Fruit fly (Drosophila melanogaster) whole organism, embryonic: ENCODE measurements around the gene Oatp33Eb.

Experiments
- Adf1 ChIP-seq: fragments of 200-800 bp; sonication (Bioruptor generic); IDR thresholded peaks from 2 replicates; pipeline ENCODE4 v1.3.6; 2022; ENCODE audit warnings: missing biosample characterization, missing genetic modification characterization
- Atf6 ChIP-seq: fragments of 200-800 bp; sonication (Bioruptor generic); IDR thresholded peaks from 2 replicates; pipeline ENCODE4 v1.3.6; 2022; ENCODE audit warnings: missing biosample characterization, missing genetic modification characterization
- Bgb ChIP-seq: fragments of 200-800 bp; sonication (Bioruptor generic); IDR thresholded peaks from 2 replicates; pipeline ENCODE4 v1.3.6; 2022; ENCODE audit warnings: missing biosample characterization, missing genetic modification characterization; ENCODE audit not compliant: partially characterized antibody
- CG10565 ChIP-seq: fragments of 200-800 bp; sonication (Bioruptor generic); optimal IDR thresholded peaks from 3 replicates; lab custom pipeline; 2016; ENCODE audit warnings: missing biosample characterization, mild to moderate bottlenecking, missing genetic modification characterization
- CG12236 ChIP-seq: fragments of 200-800 bp; sonication (Bioruptor generic); optimal IDR thresholded peaks from 2 replicates; lab custom pipeline; 2016; ENCODE audit warnings: missing biosample characterization, missing genetic modification characterization
- CG12299 ChIP-seq: fragments of 200-800 bp; sonication (Bioruptor generic); optimal IDR thresholded peaks from 2 replicates; lab custom pipeline; 2018; ENCODE audit warnings: missing biosample characterization, mild to moderate bottlenecking, missing genetic modification characterization
- CG13624 ChIP-seq: fragments of 200-800 bp; sonication (Bioruptor generic); optimal IDR thresholded peaks from 2 replicates; lab custom pipeline; 2016; ENCODE audit warnings: missing biosample characterization, missing genetic modification characterization
- CG15479 ChIP-seq: fragments of 200-800 bp; sonication (Bioruptor generic); optimal IDR thresholded peaks from 3 replicates; lab custom pipeline; 2019; ENCODE audit warnings: missing biosample characterization, mild to moderate bottlenecking, missing genetic modification characterization, moderate library complexity
- CG15601 ChIP-seq: fragments of 200-800 bp; sonication (Bioruptor generic); optimal IDR thresholded peaks from 3 replicates; lab custom pipeline; 2019; ENCODE audit warnings: missing biosample characterization, mild to moderate bottlenecking, missing genetic modification characterization, moderate library complexity
- CG17328 ChIP-seq: fragments of 200-800 bp; sonication (Bioruptor generic); IDR thresholded peaks from 2 replicates; pipeline ENCODE4 v1.3.6; 2022; ENCODE audit warnings: missing biosample characterization, missing genetic modification characterization
- CG17568 ChIP-seq: fragments of 200-800 bp; sonication (Bioruptor generic); optimal IDR thresholded peaks from 2 replicates; lab custom pipeline; 2018; ENCODE audit warnings: missing biosample characterization, mild to moderate bottlenecking, missing genetic modification characterization, moderate library complexity
- CG2199 ChIP-seq: fragments of 200-800 bp; sonication (Bioruptor generic); IDR thresholded peaks from 3 replicates; pipeline ENCODE4 v1.3.6; 2022; ENCODE audit warnings: missing biosample characterization, missing genetic modification characterization
- CG32532 ChIP-seq: fragments of 200-800 bp; sonication (Bioruptor generic); IDR thresholded peaks from 2 replicates; pipeline ENCODE4 v1.3.6; 2022; ENCODE audit warnings: missing biosample characterization, missing genetic modification characterization
- CG34224 ChIP-seq: fragments of 200-800 bp; sonication (Bioruptor generic); IDR thresholded peaks from 3 replicates; pipeline ENCODE4 v1.3.6; 2022; ENCODE audit warnings: missing biosample characterization, missing genetic modification characterization; ENCODE audit not compliant: partially characterized antibody
- CG5953 ChIP-seq: fragments of 200-800 bp; sonication (Bioruptor generic); IDR thresholded peaks from 2 replicates; pipeline ENCODE4 v1.3.6; 2022; ENCODE audit warnings: missing biosample characterization, missing genetic modification characterization
- CG8290 ChIP-seq, 3 experiments: fragments of 200-800 bp; sonication (Bioruptor generic); optimal IDR thresholded peaks; 2 replicates each; lab custom pipeline; 2016 to 2019; ENCODE audit warnings: missing biosample characterization in 3 of 3, missing genetic modification characterization in 3 of 3, mild to moderate bottlenecking in 2 of 3, moderate library complexity in 1 of 3
- CG8765 ChIP-seq: fragments of 200-800 bp; sonication (Bioruptor generic); IDR thresholded peaks from 2 replicates; pipeline ENCODE4 v1.3.6; 2022; ENCODE audit warnings: missing biosample characterization, missing genetic modification characterization
- CG9932 ChIP-seq: fragments of 200-800 bp; sonication (Bioruptor generic); IDR thresholded peaks from 2 replicates; pipeline ENCODE4 v1.3.6; 2022; ENCODE audit warnings: missing biosample characterization, missing genetic modification characterization
- Dbx ChIP-seq: fragments of 200-800 bp; sonication (Bioruptor generic); IDR thresholded peaks from 3 replicates; pipeline ENCODE4 v1.3.6; 2022; ENCODE audit warnings: missing biosample characterization, missing genetic modification characterization
- E2f2 ChIP-seq: fragments of 200-800 bp; sonication (Bioruptor generic); IDR thresholded peaks from 2 replicates; pipeline ENCODE4 v1.3.6; 2022; ENCODE audit warnings: missing biosample characterization, missing genetic modification characterization
- Hr78 ChIP-seq, 2 experiments: fragments of 200-800 bp in 1 of 2; fragments of >200 bp in 1 of 2; sonication (Bioruptor generic) in 1 of 2; optimal IDR thresholded peaks; 2 replicates each; lab custom pipeline; 2017 to 2019; ENCODE audit warnings: missing biosample characterization in 2 of 2, missing genetic modification characterization in 2 of 2, mild to moderate bottlenecking in 1 of 2, moderate library complexity in 1 of 2
- Med ChIP-seq: fragments of 200-800 bp; sonication (Bioruptor generic); peaks from one replicate; lab custom pipeline; 2016; ENCODE audit warnings: missing biosample characterization, missing genetic modification characterization, mild to moderate bottlenecking, inconsistent platforms, moderate library complexity
- Mrtf ChIP-seq: fragments of 200-800 bp; sonication (Bioruptor generic); IDR thresholded peaks from 3 replicates; pipeline ENCODE4 v1.3.6; 2022; ENCODE audit warnings: missing biosample characterization, missing genetic modification characterization
- Ravus ChIP-seq: fragments of 200-800 bp; sonication (Bioruptor generic); IDR thresholded peaks from 2 replicates; pipeline ENCODE4 v1.3.6; 2022; ENCODE audit warnings: missing biosample characterization, missing genetic modification characterization
- Trl ChIP-seq, 3 experiments: fragments of >200 bp in 2 of 3; fragments of 200-800 bp in 1 of 3; sonication (Bioruptor generic) in 1 of 3; optimal IDR thresholded peaks; 2 replicates in 1 of 3; 3 replicates in 2 of 3; lab custom pipeline; 2016 to 2017; ENCODE audit warnings: missing biosample characterization in 1 of 3, missing genetic modification characterization in 1 of 3
- al ChIP-seq: fragments of 200-800 bp; sonication (Bioruptor generic); IDR thresholded peaks from 2 replicates; pipeline ENCODE4 v1.3.6; 2022; ENCODE audit warnings: missing biosample characterization, missing genetic modification characterization
- bsh ChIP-seq, 2 experiments: fragments of 200-800 bp; sonication (Bioruptor generic); optimal IDR thresholded peaks; 2 replicates each; lab custom pipeline; 2017 to 2018; ENCODE audit warnings: mild to moderate bottlenecking in 2 of 2, missing biosample characterization in 2 of 2, missing genetic modification characterization in 2 of 2, moderate library complexity in 1 of 2
- cad ChIP-seq: fragments of >200 bp; optimal IDR thresholded peaks from 2 replicates; lab custom pipeline; 2017; ENCODE audit warnings: missing biosample characterization, missing genetic modification characterization
- chm ChIP-seq: fragments of 200-800 bp; sonication (Bioruptor generic); IDR thresholded peaks from 2 replicates; pipeline ENCODE4 v1.3.6; 2022; ENCODE audit warnings: missing biosample characterization, missing genetic modification characterization
- ci ChIP-seq: fragments of 200-800 bp; sonication (Bioruptor generic); IDR thresholded peaks from 3 replicates; pipeline ENCODE4 v1.3.6; 2022; ENCODE audit warnings: missing biosample characterization, missing genetic modification characterization
- crc ChIP-seq: fragments of 200-800 bp; sonication (Bioruptor generic); optimal IDR thresholded peaks from 2 replicates; lab custom pipeline; 2016; ENCODE audit warnings: missing biosample characterization, missing genetic modification characterization
- cwo ChIP-seq: fragments of 200-800 bp; sonication (Bioruptor generic); optimal IDR thresholded peaks from 3 replicates; lab custom pipeline; 2017; ENCODE audit warnings: missing biosample characterization, missing genetic modification characterization, mild to moderate bottlenecking, moderate library complexity, missing genetic modification reagents
- fu2 ChIP-seq: fragments of 200-800 bp; sonication (Bioruptor generic); optimal IDR thresholded peaks from 2 replicates; lab custom pipeline; 2016; ENCODE audit warnings: missing biosample characterization, missing genetic modification characterization
- grn ChIP-seq: fragments of 200-800 bp; sonication (Bioruptor generic); optimal IDR thresholded peaks from 3 replicates; lab custom pipeline; 2017; ENCODE audit warnings: missing biosample characterization, missing genetic modification characterization
- lbe ChIP-seq: fragments of 200-800 bp; sonication (Bioruptor generic); optimal IDR thresholded peaks from 2 replicates; lab custom pipeline; 2016; ENCODE audit warnings: missing biosample characterization, mild to moderate bottlenecking, missing genetic modification characterization
- lilli ChIP-seq: fragments of 200-800 bp; sonication (Bioruptor generic); optimal IDR thresholded peaks from 3 replicates; lab custom pipeline; 2016; ENCODE audit warnings: missing biosample characterization, missing genetic modification characterization
- peb ChIP-seq: fragments of 200-800 bp; sonication (Bioruptor generic); IDR thresholded peaks from 2 replicates; pipeline ENCODE4 v1.3.6; 2022; ENCODE audit warnings: missing biosample characterization, missing genetic modification characterization
- phol ChIP-seq: fragments of 200-800 bp; sonication (Bioruptor generic); optimal IDR thresholded peaks from 3 replicates; lab custom pipeline; 2018; ENCODE audit warnings: missing biosample characterization, mild to moderate bottlenecking, missing genetic modification characterization, moderate library complexity
- pros ChIP-seq: fragments of 200-800 bp; sonication (Bioruptor generic); optimal IDR thresholded peaks from 3 replicates; lab custom pipeline; 2019; ENCODE audit warnings: missing biosample characterization, mild to moderate bottlenecking, missing genetic modification characterization, moderate library complexity
- sqz ChIP-seq: fragments of 200-800 bp; sonication (Bioruptor generic); optimal IDR thresholded peaks from 3 replicates; lab custom pipeline; 2018; ENCODE audit warnings: missing biosample characterization, mild to moderate bottlenecking, missing genetic modification characterization
- unpg ChIP-seq: fragments of 200-800 bp; sonication (Bioruptor generic); optimal IDR thresholded peaks from 3 replicates; lab custom pipeline; 2018; ENCODE audit warnings: missing biosample characterization, mild to moderate bottlenecking, missing genetic modification characterization, moderate library complexity
- wdn ChIP-seq: fragments of 200-800 bp; sonication (Bioruptor generic); IDR thresholded peaks from 2 replicates; pipeline ENCODE4 v1.3.6; 2022; ENCODE audit warnings: missing biosample characterization, missing genetic modification characterization
- z ChIP-seq: fragments of 200-800 bp; sonication (Bioruptor generic); IDR thresholded peaks from 3 replicates; pipeline ENCODE4 v1.3.6; 2022; ENCODE audit warnings: missing biosample characterization, missing genetic modification characterization

Gene Oatp33Eb

DNA sequence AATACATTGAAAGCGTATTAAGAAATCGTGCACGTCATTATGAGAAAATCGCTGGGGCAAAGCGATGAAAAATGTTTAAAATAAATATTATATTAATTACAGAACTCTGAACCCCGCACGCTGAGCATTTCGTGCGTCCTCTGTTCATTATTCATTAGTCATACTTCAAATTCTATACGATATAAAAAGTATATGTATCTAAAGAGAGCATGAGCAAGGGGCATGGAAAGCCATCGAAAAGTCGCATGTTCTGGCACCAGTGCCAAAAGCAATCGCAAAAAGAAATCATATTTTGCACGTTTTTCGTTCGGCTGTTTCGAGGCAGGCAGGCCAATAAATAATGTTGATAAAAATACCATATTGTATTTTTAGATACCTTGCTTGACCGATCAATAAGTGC lies 10.9 kb downstream of the Oatp33Eb start:
- TF ChIP-seq Med (GFP tag; lab: Kevin White, UChicago) (peak; percentile 72), fu2 (GFP tag; lab: Kevin White, UChicago) (no peak), Hr78 (GFP tag; optimal IDR thresholded peaks at IDR 0.05; lab: Kevin White, UChicago) (no peak), CG17328 (GFP tag; lab: Robert Waterston, UW) (no peak), CG15601 (tag; lab: Kevin White, UChicago) (peak; percentile 20), CG12236 (no peak), cwo (GFP tag; lab: Kevin White, UChicago) (peak; percentile 34), Adf1 (GFP tag; lab: Robert Waterston, UW) (no peak), Ravus (GFP tag; lab: Robert Waterston, UW) (no peak), crc (GFP tag; lab: Kevin White, UChicago) (no peak)

DNA sequence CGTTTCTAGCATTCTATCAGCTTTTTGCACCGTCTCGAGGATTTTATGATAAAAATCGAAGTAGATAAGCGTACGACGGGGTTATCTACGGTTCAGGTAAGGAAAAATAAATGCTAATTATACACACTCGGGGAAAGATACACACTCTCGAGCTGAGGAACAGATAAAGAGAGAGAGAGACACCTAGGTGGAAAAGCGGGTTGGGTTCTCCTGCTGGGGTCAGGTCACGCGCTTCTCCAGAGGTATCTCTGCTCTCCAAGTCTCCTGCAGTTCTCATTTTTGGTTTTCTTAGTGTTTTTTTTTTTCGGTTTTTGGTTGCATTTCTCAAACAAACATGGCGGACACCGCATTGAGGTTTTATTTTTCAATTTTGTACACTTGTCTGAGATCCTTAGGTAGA lies 11.6 kb downstream of the Oatp33Eb start:
- TF ChIP-seq CG17568 (GFP tag; lab: Kevin White, UChicago): no peak
- 0 out of 2 replicates have a peak, but pooled peaks have one; percentile 20 for TF ChIP-seq al (GFP tag; lab: Robert Waterston, UW)
- peak; percentile 2 for TF ChIP-seq grn
- peak; percentile 12 for TF ChIP-seq CG13624 (GFP tag; lab: Kevin White, UChicago)
- TF ChIP-seq CG10565: no peak
- TF ChIP-seq E2f2 (GFP tag; lab: Robert Waterston, UW): 0 out of 2 replicates have a peak, but pooled peaks have one; percentile 6
- TF ChIP-seq peb (GFP tag; lab: Robert Waterston, UW): no peak
- TF ChIP-seq Atf6 (GFP tag; lab: Robert Waterston, UW): peak; percentile 47
- peak; percentile 0 for TF ChIP-seq lilli
- 0 out of 2 replicates have a peak, but pooled peaks have one; percentile 27 for TF ChIP-seq CG9932 (GFP tag; lab: Robert Waterston, UW)
- TF ChIP-seq CG17328 (GFP tag; lab: Robert Waterston, UW): 0 out of 2 replicates have a peak, but pooled peaks have one; percentile 6
- no peak for TF ChIP-seq CG5953
- TF ChIP-seq CG8765 (GFP tag; lab: Robert Waterston, UW): no peak
- peak; percentile 58; the same call in 2 of the 3 replicates for TF ChIP-seq Dbx (GFP tag; lab: Robert Waterston, UW)
- TF ChIP-seq phol (tag; lab: Kevin White, UChicago): peak; percentile 56
- TF ChIP-seq cad: peak; percentile 31
- TF ChIP-seq Trl (optimal IDR thresholded peaks at IDR 0.05; lab: Kevin White, UChicago): peak; percentile 45 to 75
- no peak for TF ChIP-seq Trl (GFP tag; optimal IDR thresholded peaks at IDR 0.05; lab: Kevin White, UChicago)
- peak; percentile 81 for TF ChIP-seq pros (GFP tag; lab: Kevin White, UChicago)
- no peak for TF ChIP-seq CG12299 (tag; lab: Kevin White, UChicago)
- TF ChIP-seq ci (GFP tag; lab: Robert Waterston, UW): 0 out of 3 replicates have a peak, but pooled peaks have one; percentile 6
- no peak for TF ChIP-seq Mrtf (GFP tag; lab: Robert Waterston, UW)
- no peak for TF ChIP-seq CG8290 (GFP tag; optimal IDR thresholded peaks at IDR 0.05; lab: Kevin White, UChicago)
- TF ChIP-seq CG8290 (tag; optimal IDR thresholded peaks at IDR 0.05; lab: Kevin White, UChicago): peak in 1 of 2 experiments; percentile 14
- TF ChIP-seq sqz (GFP tag; lab: Kevin White, UChicago): peak; percentile 34
- TF ChIP-seq CG34224 (GFP tag; lab: Robert Waterston, UW): no peak
- TF ChIP-seq wdn (GFP tag; lab: Robert Waterston, UW): 0 out of 2 replicates have a peak, but pooled peaks have one; percentile 3
- peak in 1 of 2 experiments; percentile 28 for TF ChIP-seq Hr78 (GFP tag; optimal IDR thresholded peaks at IDR 0.05; lab: Kevin White, UChicago)
- no peak for TF ChIP-seq unpg (GFP tag; lab: Kevin White, UChicago)
- TF ChIP-seq CG32532: peak; percentile 25; the same call in 1 of the 2 replicates
- TF ChIP-seq CG15479 (GFP tag; lab: Kevin White, UChicago): peak; percentile 29
- peak; percentile 15; the same call in 1 of the 2 replicates for TF ChIP-seq chm (GFP tag; lab: Robert Waterston, UW)
- peak; percentile 12; the same call in 1 of the 2 replicates for TF ChIP-seq Bgb (GFP tag; lab: Robert Waterston, UW)
- TF ChIP-seq CG2199: peak; percentile 62; the same call in 1 of the 3 replicates
- no peak for TF ChIP-seq bsh (GFP tag; optimal IDR thresholded peaks at IDR 0.05; lab: Kevin White, UChicago)
- no peak for TF ChIP-seq lbe (GFP tag; lab: Kevin White, UChicago)
- TF ChIP-seq z (GFP tag; lab: Robert Waterston, UW): 0 out of 3 replicates have a peak, but pooled peaks have one; percentile 16
